Worm (Caenorhabditis elegans): Measurements from ENCODE around the gene F42A10.7.

DNA sequence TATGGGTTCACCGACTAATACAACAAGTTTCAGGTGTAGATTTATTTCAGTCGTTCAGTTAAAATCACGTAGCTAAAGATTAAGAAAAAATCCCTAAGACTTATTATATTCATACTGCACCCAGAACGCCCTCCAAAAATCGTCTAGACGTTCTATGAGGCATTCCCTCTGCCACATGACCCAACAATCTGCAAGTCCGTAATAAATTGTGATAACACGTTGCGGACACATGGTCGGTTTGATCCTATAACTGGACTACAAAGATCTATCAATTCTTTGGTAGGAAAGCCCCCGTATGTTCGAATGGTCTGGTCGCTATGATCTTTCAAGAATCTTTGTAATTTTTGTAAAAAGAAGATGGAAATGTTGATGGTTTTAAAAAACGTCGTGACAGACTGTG is 37.5 kb upstream of the F42A10.7 start:
- TF ChIP-seq F13H6.1 (tag; optimal IDR thresholded peaks at IDR 0.05) = no peak
- TF ChIP-seq syd-9 (tag; optimal IDR thresholded peaks at IDR 0.05) = no peak
- TF ChIP-seq lin-11 (tag; optimal IDR thresholded peaks at IDR 0.05) = no peak
- TF ChIP-seq pqm-1 (tag; optimal IDR thresholded peaks at IDR 0.05) = no peak
- TF ChIP-seq ceh-30 (tag; optimal IDR thresholded peaks at IDR 0.05) = no peak
- no peak for TF ChIP-seq ama-1 (optimal IDR thresholded peaks at IDR 0.05)
- no peak for TF ChIP-seq hlh-13 (GFP tag; optimal IDR thresholded peaks at IDR 0.05)
- no peak for TF ChIP-seq C08G9.2 (tag; optimal IDR thresholded peaks at IDR 0.05)
- no peak for TF ChIP-seq tbx-2 (tag; optimal IDR thresholded peaks at IDR 0.05)
- no peak for TF ChIP-seq nhr-11 (tag; optimal IDR thresholded peaks at IDR 0.05)
- TF ChIP-seq hlh-6 (tag; optimal IDR thresholded peaks at IDR 0.05) = no peak
